Fruit fly (Drosophila melanogaster): ENCODE results near the gene CG14052.

The CG14052 gene

dm6 chrX:2197414-2198271 lies 25.9 kb upstream of the CG14052 start:
- TF ChIP-seq CTCF (optimal IDR thresholded peaks at IDR 0.05), result no peak
- no peak for TF ChIP-seq CG8478 (optimal IDR thresholded peaks at IDR 0.05)

- no peak for TF ChIP-seq CG8478 (optimal IDR thresholded peaks at IDR 0.05)
- TF ChIP-seq CTCF (optimal IDR thresholded peaks at IDR 0.05), result no peak
These were observed 25.3 kb upstream of the CG14052 start for dm6 chrX:2198272-2198571.

DNA sequence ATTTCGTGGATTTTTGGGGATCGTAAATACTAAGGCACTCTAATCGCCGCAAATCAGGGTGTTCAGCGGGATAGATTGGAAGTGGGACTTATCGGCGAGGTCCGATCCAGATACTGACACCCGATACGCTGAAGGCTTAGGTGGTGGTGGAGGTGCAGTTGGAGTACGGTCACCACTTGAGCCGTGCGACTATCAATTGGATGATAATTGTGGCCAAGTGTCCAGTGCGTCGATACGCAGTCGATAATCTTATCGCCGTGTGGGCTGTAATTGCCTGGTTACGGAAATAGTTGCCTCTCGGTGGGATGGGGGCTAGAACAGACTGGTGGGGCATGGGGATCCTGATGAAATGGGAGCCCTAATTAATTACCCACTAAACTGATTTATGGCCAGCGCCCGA lies 24.3 kb upstream of the CG14052 start:
- TF ChIP-seq CG8478 (optimal IDR thresholded peaks at IDR 0.05) (no peak), CTCF (optimal IDR thresholded peaks at IDR 0.05) (no peak)

DNA sequence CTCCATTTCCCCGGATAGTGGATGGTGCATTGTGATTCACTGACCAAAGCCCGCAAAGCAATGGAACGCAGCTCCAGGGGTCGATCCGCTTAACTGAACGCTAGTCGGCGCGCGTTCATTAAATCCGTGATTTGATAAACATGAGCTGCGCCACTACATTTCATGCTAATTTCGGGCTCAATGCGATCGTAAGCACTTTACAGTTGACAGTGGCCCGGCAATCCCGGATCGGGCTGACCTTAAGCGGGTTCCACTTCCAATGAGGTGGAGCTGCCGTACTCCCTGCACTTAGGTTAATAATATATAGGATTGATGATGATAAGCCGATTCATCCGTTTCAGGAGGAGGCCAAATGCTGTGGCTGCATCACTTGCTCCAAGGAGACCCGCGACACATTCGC lies 19.8 kb upstream of the CG14052 start, which contains the start of gene FarO:
FarO (minus strand) TSS at position 101 of the 400 bp plus-strand sequence.
- no peak for TF ChIP-seq CTCF (optimal IDR thresholded peaks at IDR 0.05)
- TF ChIP-seq CG8478 (optimal IDR thresholded peaks at IDR 0.05), result no peak

dm6 chrX:2208641-2209241 lies 14.8 kb upstream of the CG14052 start:
- TF ChIP-seq CG8478 (optimal IDR thresholded peaks at IDR 0.05), result no peak
- no peak for TF ChIP-seq CTCF (optimal IDR thresholded peaks at IDR 0.05)

dm6 chrX:2212327-2212820 lies 11.2 kb upstream of the CG14052 start:
- no peak for TF ChIP-seq CG8478 (optimal IDR thresholded peaks at IDR 0.05)
- no peak for TF ChIP-seq CTCF (optimal IDR thresholded peaks at IDR 0.05)

DNA sequence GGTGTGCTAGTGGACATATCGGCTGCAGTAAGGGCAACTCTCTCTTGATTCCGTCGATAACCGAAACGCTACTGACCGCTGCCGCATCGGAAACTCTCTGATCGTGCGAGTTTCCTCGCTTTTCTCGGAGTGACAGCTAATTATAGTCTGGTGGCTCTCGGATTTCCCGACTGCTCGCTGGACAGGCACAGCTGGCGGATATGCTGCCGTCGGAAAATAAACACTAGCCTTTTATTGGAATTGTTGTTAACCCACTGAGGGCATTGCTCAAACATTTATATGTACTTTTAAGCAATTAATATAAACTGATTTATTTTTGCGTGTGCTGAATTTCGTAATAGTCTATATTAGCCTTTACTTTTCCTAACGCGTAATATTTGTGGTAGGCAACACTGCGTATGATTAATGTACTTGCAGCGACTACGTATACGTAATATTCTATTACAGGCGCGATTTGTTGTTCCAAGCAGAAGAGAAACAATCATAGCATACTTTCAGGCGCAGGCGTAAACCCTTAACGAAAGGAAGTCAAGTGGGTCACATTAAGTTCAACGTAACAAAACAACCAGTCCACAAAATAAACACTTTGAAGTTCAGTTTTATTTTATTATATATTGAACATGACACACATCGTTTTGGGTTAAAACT lies 9.7 kb upstream of the CG14052 start, which contains the start of gene SmydA-8:
SmydA-8 (minus strand) TSS at position 51 of the 648 bp plus-strand sequence.
- TF ChIP-seq CG8478 (optimal IDR thresholded peaks at IDR 0.05) (no peak), CTCF (optimal IDR thresholded peaks at IDR 0.05) (no peak)

DNA sequence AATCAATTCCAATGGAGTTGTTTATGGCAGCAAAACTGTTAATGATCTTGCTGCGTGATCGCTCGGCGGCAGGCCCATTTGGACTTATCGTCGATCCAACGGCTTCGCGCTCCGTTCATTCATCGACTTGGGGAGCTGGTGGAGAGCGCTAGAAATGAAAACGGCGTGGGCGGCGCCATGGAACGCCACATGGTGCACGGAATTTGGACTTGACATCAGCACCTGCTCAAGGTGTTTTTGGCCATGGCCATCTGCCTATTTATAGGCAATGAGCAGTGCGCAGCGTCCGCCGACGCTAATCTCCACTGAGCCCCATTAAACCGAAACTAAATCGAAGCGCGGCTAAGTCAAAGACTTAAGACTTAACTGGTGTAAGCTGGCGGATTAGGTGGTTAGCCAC lies 5.1 kb upstream of the CG14052 start:
- TF ChIP-seq CG8478 (optimal IDR thresholded peaks at IDR 0.05) (no peak), CTCF (optimal IDR thresholded peaks at IDR 0.05) (no peak)

DNA sequence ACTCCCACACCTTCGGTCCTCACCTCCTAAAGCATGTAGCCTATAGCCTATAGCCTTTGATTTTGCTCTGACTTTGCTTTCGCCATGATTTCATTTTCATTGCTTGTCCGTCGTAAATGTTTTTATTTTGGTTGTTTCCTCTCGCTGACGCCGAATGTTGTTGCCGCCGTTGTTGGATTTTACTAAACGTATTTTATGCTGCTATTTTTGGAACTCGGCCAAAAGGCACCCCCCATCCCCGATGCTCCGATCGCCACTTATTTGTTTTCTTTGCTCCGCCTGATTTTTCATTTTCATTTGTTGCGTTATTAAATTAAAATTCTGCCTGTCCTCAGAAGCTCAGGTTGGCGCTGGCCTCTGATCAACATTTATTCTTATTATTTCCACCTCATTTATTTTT lies 4.3 kb upstream of the CG14052 start:
- TF ChIP-seq CG8478 (optimal IDR thresholded peaks at IDR 0.05) (no peak), CTCF (optimal IDR thresholded peaks at IDR 0.05) (no peak)

DNA sequence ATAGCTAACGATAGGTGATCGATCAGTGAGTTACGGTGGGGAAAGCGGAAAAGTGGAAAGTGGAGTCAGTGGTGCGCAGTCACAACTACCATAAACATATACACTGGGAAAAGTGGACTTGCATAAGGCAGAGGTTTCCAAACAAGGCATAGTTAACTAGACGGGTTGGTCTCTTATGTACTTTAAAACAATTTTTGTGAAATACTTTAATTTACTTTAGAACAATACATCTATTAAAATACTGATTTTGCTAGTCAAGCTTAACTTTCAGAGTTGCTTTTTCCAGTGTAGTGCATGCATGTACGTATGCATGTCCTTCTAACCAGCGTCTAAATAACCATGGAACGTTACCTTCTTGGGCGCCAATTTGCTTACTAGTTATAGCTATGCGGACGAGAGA lies 3.7 kb upstream of the CG14052 start:
- no peak for TF ChIP-seq CG8478 (optimal IDR thresholded peaks at IDR 0.05)
- no peak for TF ChIP-seq CTCF (optimal IDR thresholded peaks at IDR 0.05)

dm6 chrX:2221598-2221997 lies 2.0 kb upstream of the CG14052 start:
- TF ChIP-seq CTCF (optimal IDR thresholded peaks at IDR 0.05) (no peak), CG8478 (optimal IDR thresholded peaks at IDR 0.05) (no peak)

dm6 chrX:2222181-2222790 lies 1.3 kb upstream of the CG14052 start, which contains the start of gene Vinc:
Gene Vinc (minus strand): TSS chrX:2222567.
- TF ChIP-seq CTCF (optimal IDR thresholded peaks at IDR 0.05) (no peak), CG8478 (optimal IDR thresholded peaks at IDR 0.05) (no peak)

DNA sequence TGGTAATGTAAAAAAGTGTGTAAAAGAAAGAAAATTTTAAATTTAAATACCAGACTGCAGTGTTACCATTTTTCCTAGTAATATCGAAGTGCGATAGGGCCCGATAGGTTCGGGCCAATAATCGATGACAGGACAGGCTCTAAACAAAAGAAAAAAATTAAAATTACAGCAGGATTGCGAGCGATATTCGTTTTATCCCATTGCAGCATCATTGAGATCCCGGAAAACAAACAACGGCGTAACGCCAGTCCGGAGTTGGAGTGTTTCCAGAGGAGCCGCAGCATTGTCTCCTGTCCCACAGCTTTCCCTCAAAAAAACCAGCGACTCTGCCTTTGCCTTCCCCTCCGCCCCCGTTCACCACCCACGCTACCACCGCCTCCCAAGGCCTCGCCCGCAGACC lies 1.6 kb downstream of the CG14052 start, which contains the start of gene pcx:
pcx (plus strand) TSS at position 159 of the 400 bp plus-strand sequence.
- TF ChIP-seq CTCF (optimal IDR thresholded peaks at IDR 0.05), result no peak
- no peak for TF ChIP-seq CG8478 (optimal IDR thresholded peaks at IDR 0.05)

dm6 chrX:2241842-2242241 lies 18.3 kb downstream of the CG14052 start, which contains the start of gene kz:
Gene kz (minus strand): TSS chrX:2242035.
- no peak for TF ChIP-seq CG8478 (optimal IDR thresholded peaks at IDR 0.05)
- TF ChIP-seq CTCF (optimal IDR thresholded peaks at IDR 0.05), result peak in 1 of 2 experiments; percentile 19

dm6 chrX:2242897-2243296 lies 19.3 kb downstream of the CG14052 start:
- no peak for TF ChIP-seq CG8478 (optimal IDR thresholded peaks at IDR 0.05)
- TF ChIP-seq CTCF (optimal IDR thresholded peaks at IDR 0.05), result no peak

Measured in S2 (cell line).